Fruit fly (Drosophila melanogaster) S2 (cell line): Measurements from ENCODE around the gene CG4293.

Experiments
- CG8478 ChIP-seq: fragments of >200 bp; optimal IDR thresholded peaks from 2 replicates; lab custom pipeline; 2018
- CTCF ChIP-seq, 2 experiments: fragments of >200 bp; optimal IDR thresholded peaks; 2 replicates each; lab custom pipeline; 2018

DNA sequence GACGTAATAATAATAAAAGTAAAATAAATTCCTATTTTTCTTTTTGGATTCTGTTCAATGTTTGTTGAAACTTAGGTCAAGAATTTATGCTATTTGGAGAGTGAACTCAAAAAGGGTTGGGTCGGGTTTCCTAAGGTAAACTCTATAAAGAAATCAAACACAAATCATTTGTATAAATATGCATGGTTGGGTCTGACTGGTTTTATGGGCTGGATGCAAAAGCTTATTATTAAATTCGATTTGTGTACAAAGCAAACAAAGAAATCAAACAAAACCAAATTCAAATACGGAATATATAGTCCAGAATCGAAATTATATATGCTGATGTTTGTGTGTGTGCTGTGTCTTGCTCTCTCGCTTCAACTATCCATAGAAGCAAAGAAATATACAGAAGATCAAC lies 14.4 kb downstream of the CG4293 start:
- TF ChIP-seq CTCF (optimal IDR thresholded peaks at IDR 0.05; lab: Kevin White, UChicago) (no peak), CG8478 (lab: Kevin White, UChicago) (no peak)
